Fruit fly (Drosophila melanogaster) whole organism, embryonic: ENCODE results near the gene IntS9.

Experiments used
- Antp ChIP-seq: fragments of 200-800 bp; sonication (Bioruptor generic); optimal IDR thresholded peaks from 3 replicates; lab custom pipeline; 2016; ENCODE audit warnings: missing biosample characterization, missing genetic modification characterization
- Bgb ChIP-seq: fragments of 200-800 bp; sonication (Bioruptor generic); IDR thresholded peaks from 2 replicates; pipeline ENCODE4 v1.3.6; 2022; ENCODE audit warnings: missing biosample characterization, missing genetic modification characterization; ENCODE audit not compliant: partially characterized antibody
- CG10209 ChIP-seq: fragments of 200-800 bp; sonication (Bioruptor generic); optimal IDR thresholded peaks from 3 replicates; lab custom pipeline; 2017; ENCODE audit warnings: missing biosample characterization, mild to moderate bottlenecking, missing genetic modification characterization, missing genetic modification reagents
- CG10979 ChIP-seq: fragments of 200-800 bp; sonication (Bioruptor generic); optimal IDR thresholded peaks from 2 replicates; lab custom pipeline; 2018; ENCODE audit warnings: missing biosample characterization, mild to moderate bottlenecking, missing genetic modification characterization, moderate library complexity
- CG12155 ChIP-seq: fragments of 200-800 bp; sonication (Bioruptor generic); optimal IDR thresholded peaks from 3 replicates; lab custom pipeline; 2016; ENCODE audit warnings: missing biosample characterization, missing genetic modification characterization
- CG13123 ChIP-seq: fragments of 200-800 bp; sonication (Bioruptor generic); optimal IDR thresholded peaks from 2 replicates; lab custom pipeline; 2016; ENCODE audit warnings: missing biosample characterization, missing genetic modification characterization
- CG1529 ChIP-seq: fragments of 200-800 bp; sonication (Bioruptor generic); optimal IDR thresholded peaks from 3 replicates; lab custom pipeline; 2018; ENCODE audit warnings: missing biosample characterization, missing genetic modification characterization
- CG1603 ChIP-seq: fragments of 200-800 bp; sonication (Bioruptor generic); optimal IDR thresholded peaks from 2 replicates; lab custom pipeline; 2019; ENCODE audit warnings: missing biosample characterization, mild to moderate bottlenecking, missing genetic modification characterization, moderate library complexity
- CG17385 ChIP-seq: fragments of 200-800 bp; sonication (Bioruptor generic); optimal IDR thresholded peaks from 3 replicates; lab custom pipeline; 2018; ENCODE audit warnings: missing biosample characterization, mild to moderate bottlenecking, missing genetic modification characterization
- CG17829 ChIP-seq: fragments of 200-800 bp; optimal IDR thresholded peaks from 2 replicates; lab custom pipeline; 2019; ENCODE audit warnings: missing biosample characterization, mild to moderate bottlenecking, missing genetic modification characterization, moderate library complexity
- CG18011 ChIP-seq: fragments of 200-800 bp; sonication (Bioruptor generic); optimal IDR thresholded peaks from 2 replicates; lab custom pipeline; 2017; ENCODE audit warnings: missing biosample characterization, missing genetic modification characterization, mild to moderate bottlenecking, moderate library complexity, missing genotype
- CG34376 ChIP-seq: fragments of 200-800 bp; sonication (Bioruptor generic); optimal IDR thresholded peaks from 2 replicates; lab custom pipeline; 2018; ENCODE audit warnings: missing biosample characterization, mild to moderate bottlenecking, missing genetic modification characterization
- CG5953 ChIP-seq: fragments of 200-800 bp; sonication (Bioruptor generic); IDR thresholded peaks from 2 replicates; pipeline ENCODE4 v1.3.6; 2022; ENCODE audit warnings: missing biosample characterization, missing genetic modification characterization
- CG7556 ChIP-seq: fragments of 200-800 bp; sonication (Bioruptor generic); optimal IDR thresholded peaks from 2 replicates; lab custom pipeline; 2017; ENCODE audit warnings: missing biosample characterization, mild to moderate bottlenecking, missing genetic modification characterization
- CG7839 ChIP-seq: fragments of 200-800 bp; sonication (Bioruptor generic); optimal IDR thresholded peaks from 3 replicates; lab custom pipeline; 2018; ENCODE audit warnings: missing biosample characterization, mild to moderate bottlenecking, missing genetic modification characterization, moderate library complexity
- CG7963 ChIP-seq: fragments of 200-800 bp; sonication (Bioruptor generic); IDR thresholded peaks from 3 replicates; pipeline ENCODE4 v1.3.6; 2022; ENCODE audit warnings: missing biosample characterization, missing genetic modification characterization; ENCODE audit not compliant: partially characterized antibody
- CG8478 ChIP-seq: fragments of >200 bp; optimal IDR thresholded peaks from 2 replicates; lab custom pipeline; 2018
- CG9215 ChIP-seq: fragments of 200-800 bp; sonication (Bioruptor generic); IDR thresholded peaks from 2 replicates; pipeline ENCODE4 v1.3.6; 2022; ENCODE audit warnings: missing biosample characterization, missing genetic modification characterization
- CG9609 ChIP-seq: fragments of 200-800 bp; sonication (Bioruptor generic); optimal IDR thresholded peaks from 3 replicates; lab custom pipeline; 2016; ENCODE audit warnings: missing biosample characterization, missing genetic modification characterization
- Camta ChIP-seq: fragments of 200-800 bp; sonication (Bioruptor generic); optimal IDR thresholded peaks from 2 replicates; lab custom pipeline; 2016; ENCODE audit warnings: missing biosample characterization, missing genetic modification characterization
- CoRest ChIP-seq: fragments of 200-800 bp; sonication (Bioruptor generic); optimal IDR thresholded peaks from 3 replicates; lab custom pipeline; 2018; ENCODE audit warnings: missing biosample characterization, mild to moderate bottlenecking, missing genetic modification characterization, moderate library complexity
- Dfd ChIP-seq, 2 experiments: fragments of >200 bp; optimal IDR thresholded peaks; 2 replicates each; lab custom pipeline; 2017; ENCODE audit warnings: missing biosample characterization in 2 of 2, missing genetic modification characterization in 2 of 2
- Dll ChIP-seq: fragments of 200-800 bp; sonication (Bioruptor generic); IDR thresholded peaks from 4 replicates; pipeline ENCODE4 v1.3.6; 2022; ENCODE audit warnings: missing biosample characterization, missing genetic modification characterization; ENCODE audit not compliant: partially characterized antibody
- Fer1 ChIP-seq: fragments of 200-800 bp; sonication (Bioruptor generic); optimal IDR thresholded peaks from 2 replicates; lab custom pipeline; 2017; ENCODE audit warnings: missing biosample characterization, mild to moderate bottlenecking, missing genetic modification characterization
- H2.0 ChIP-seq: fragments of 200-800 bp; sonication (Bioruptor generic); IDR thresholded peaks from 2 replicates; pipeline ENCODE4 v1.3.6; 2022; ENCODE audit warnings: missing biosample characterization, missing genetic modification characterization
- Hand ChIP-seq: fragments of 200-800 bp; sonication (Bioruptor generic); optimal IDR thresholded peaks from 2 replicates; lab custom pipeline; 2017; ENCODE audit warnings: mild to moderate bottlenecking, missing biosample characterization, missing genetic modification reagents, missing genetic modification characterization
- Hr78 ChIP-seq, 2 experiments: fragments of 200-800 bp in 1 of 2; fragments of >200 bp in 1 of 2; sonication (Bioruptor generic) in 1 of 2; optimal IDR thresholded peaks; 2 replicates each; lab custom pipeline; 2017 to 2019; ENCODE audit warnings: missing biosample characterization in 2 of 2, missing genetic modification characterization in 2 of 2, mild to moderate bottlenecking in 1 of 2, moderate library complexity in 1 of 2
- Mes4 ChIP-seq: fragments of 200-800 bp; sonication (Bioruptor generic); optimal IDR thresholded peaks from 2 replicates; lab custom pipeline; 2016; ENCODE audit warnings: missing biosample characterization, missing genetic modification characterization
- Ravus ChIP-seq: fragments of 200-800 bp; sonication (Bioruptor generic); IDR thresholded peaks from 2 replicates; pipeline ENCODE4 v1.3.6; 2022; ENCODE audit warnings: missing biosample characterization, missing genetic modification characterization
- Sin3A ChIP-seq: fragments of >200 bp; optimal IDR thresholded peaks from 2 replicates; lab custom pipeline; 2018
- Sox102F ChIP-seq: fragments of 200-800 bp; sonication (Bioruptor generic); optimal IDR thresholded peaks from 2 replicates; lab custom pipeline; 2018; ENCODE audit warnings: missing biosample characterization, mild to moderate bottlenecking, missing genetic modification characterization, moderate library complexity
- Sry-δ ChIP-seq: fragments of 200-800 bp; sonication (Bioruptor generic); optimal IDR thresholded peaks from 2 replicates; lab custom pipeline; 2016; ENCODE audit warnings: missing biosample characterization, missing genetic modification characterization
- Ssrp ChIP-seq: fragments of 200-800 bp; sonication (Bioruptor generic); optimal IDR thresholded peaks from 2 replicates; lab custom pipeline; 2018; ENCODE audit warnings: missing biosample characterization, mild to moderate bottlenecking, missing genetic modification characterization, moderate library complexity
- ac ChIP-seq: fragments of 200-800 bp; sonication (Bioruptor generic); optimal IDR thresholded peaks from 3 replicates; lab custom pipeline; 2017; ENCODE audit warnings: missing biosample characterization, mild to moderate bottlenecking, missing genetic modification characterization
- cato ChIP-seq: fragments of 200-800 bp; sonication (Bioruptor generic); optimal IDR thresholded peaks from 2 replicates; lab custom pipeline; 2016; ENCODE audit warnings: missing biosample characterization, missing genetic modification characterization, borderline replicate concordance
- ci ChIP-seq: fragments of 200-800 bp; sonication (Bioruptor generic); IDR thresholded peaks from 3 replicates; pipeline ENCODE4 v1.3.6; 2022; ENCODE audit warnings: missing biosample characterization, missing genetic modification characterization
- danr ChIP-seq: fragments of 200-800 bp; sonication (Bioruptor generic); IDR thresholded peaks from 2 replicates; pipeline ENCODE4 v1.3.6; 2022; ENCODE audit warnings: missing biosample characterization, missing genetic modification characterization
- fru ChIP-seq: fragments of >200 bp; optimal IDR thresholded peaks from 2 replicates; lab custom pipeline; 2017
- gcm2 ChIP-seq: fragments of 200-800 bp; sonication (Bioruptor generic); optimal IDR thresholded peaks from 2 replicates; lab custom pipeline; 2016; ENCODE audit warnings: missing biosample characterization, missing genetic modification characterization
- hkb ChIP-seq, 2 experiments: fragments of 200-800 bp in 1 of 2; fragments of >200 bp in 1 of 2; sonication (Bioruptor generic) in 1 of 2; IDR thresholded peaks in 1 of 2; optimal IDR thresholded peaks in 1 of 2; 2 replicates each; pipeline versions ENCODE4 v1.3.6 to Lab custom; 2017 to 2022; ENCODE audit warnings: missing biosample characterization in 1 of 2, missing genetic modification characterization in 1 of 2
- hth ChIP-seq: fragments of >200 bp; optimal IDR thresholded peaks from 2 replicates; lab custom pipeline; 2017; ENCODE audit warnings: inconsistent platforms
- mam ChIP-seq: fragments of 200-800 bp; sonication (Bioruptor generic); optimal IDR thresholded peaks from 3 replicates; lab custom pipeline; 2016; ENCODE audit warnings: missing biosample characterization, missing genetic modification characterization
- nau ChIP-seq: fragments of 200-800 bp; sonication (Bioruptor generic); optimal IDR thresholded peaks from 3 replicates; lab custom pipeline; 2017; ENCODE audit warnings: missing biosample characterization, mild to moderate bottlenecking, missing genetic modification characterization, missing genetic modification reagents
- otp ChIP-seq: fragments of 200-800 bp; sonication (Bioruptor generic); IDR thresholded peaks from 3 replicates; pipeline ENCODE4, ENCODE4 v1.3.6; 2022; ENCODE audit warnings: missing biosample characterization, missing genetic modification characterization
- sc ChIP-seq, 3 experiments: fragments of >200 bp in 2 of 3; fragments of 200-800 bp in 1 of 3; sonication (Bioruptor generic) in 1 of 3; optimal IDR thresholded peaks; 2 replicates in 2 of 3; 3 replicates in 1 of 3; lab custom pipeline; 2017; ENCODE audit warnings: mild to moderate bottlenecking in 1 of 3, missing biosample characterization in 1 of 3, missing genetic modification characterization in 1 of 3, missing genetic modification reagents in 1 of 3
- sens ChIP-seq: fragments of 200-800 bp; sonication (Bioruptor generic); peaks from one replicate; lab custom pipeline; 2016; ENCODE audit warnings: missing biosample characterization, missing genetic modification characterization
- slp2 ChIP-seq: fragments of 200-800 bp; sonication (Bioruptor generic); optimal IDR thresholded peaks from 2 replicates; lab custom pipeline; 2016; ENCODE audit warnings: missing biosample characterization, missing genetic modification characterization
- sna ChIP-seq: fragments of 200-800 bp; sonication (Bioruptor generic); IDR thresholded peaks from 2 replicates; pipeline ENCODE4 v1.3.6; 2022; ENCODE audit warnings: missing biosample characterization, missing genetic modification characterization; ENCODE audit not compliant: partially characterized antibody
- twi ChIP-seq: fragments of 200-800 bp; optimal IDR thresholded peaks from 2 replicates; lab custom pipeline; 2019; ENCODE audit warnings: missing biosample characterization, mild to moderate bottlenecking, missing genetic modification characterization, moderate library complexity
- yki ChIP-seq: fragments of >200 bp; optimal IDR thresholded peaks from 3 replicates; lab custom pipeline; 2018

IntS9 gene

dm6 chr3L:16128481-16128972 is 23.1 kb upstream of the IntS9 start, which contains the start of gene Pgm1 (continued):
- TF ChIP-seq CG1529 (GFP tag; lab: Kevin White, UChicago) (peak; percentile 65), CG7556 (GFP tag; lab: Kevin White, UChicago) (peak; percentile 74), Sry-δ (GFP tag; lab: Kevin White, UChicago) (peak; percentile 57), hkb (optimal IDR thresholded peaks at IDR 0.05; lab: Kevin White, UChicago) (peak; percentile 59), hkb (GFP tag; IDR thresholded peaks at IDR 0.05; lab: Robert Waterston, UW) (peak; percentile 73), nau (no peak), slp2 (peak; percentile 88), yki (lab: Kevin White, UChicago) (no peak), CG9215 (GFP tag; lab: Robert Waterston, UW) (peak; percentile 64; the same call in 1 of the 2 replicates), ci (GFP tag; lab: Robert Waterston, UW) (peak; percentile 79), fru (lab: Kevin White, UChicago) (no peak), Mes4 (peak; percentile 85), Dfd (GFP tag; optimal IDR thresholded peaks at IDR 0.05; lab: Kevin White, UChicago) (no peak), Sin3A (lab: Kevin White, UChicago) (no peak), CG17385 (peak; percentile 68), CG5953 (peak; percentile 60; the same call in 1 of the 2 replicates), CG7963 (no peak), CG34376 (GFP tag; lab: Kevin White, UChicago) (peak; percentile 98), CG1603 (tag; lab: Kevin White, UChicago) (peak; percentile 95), Ravus (GFP tag; lab: Robert Waterston, UW) (no peak), twi (no peak), otp (GFP tag; lab: Robert Waterston, UW) (peak; percentile 68; the same call in 2 of the 3 replicates), Antp (GFP tag; lab: Kevin White, UChicago) (peak; percentile 94), Ssrp (tag; lab: Kevin White, UChicago) (peak; percentile 65), CG18011 (GFP tag; lab: Kevin White, UChicago) (peak; percentile 45), ac (GFP tag; lab: Kevin White, UChicago) (peak; percentile 69), cato (peak; percentile 52), Dll (GFP tag; lab: Robert Waterston, UW) (peak; percentile 20; the same call in 1 of the 4 replicates), H2.0 (GFP tag; lab: Robert Waterston, UW) (peak; percentile 68), CG12155 (GFP tag; lab: Kevin White, UChicago) (peak; percentile 88), CG8478 (lab: Kevin White, UChicago) (no peak), Hr78 (GFP tag; optimal IDR thresholded peaks at IDR 0.05; lab: Kevin White, UChicago) (peak in 1 of 2 experiments; percentile 80), sna (0 out of 2 replicates have a peak, but pooled peaks have one; percentile 40), mam (peak; percentile 90), Bgb (no peak), CG10209 (GFP tag; lab: Kevin White, UChicago) (peak; percentile 78), Fer1 (GFP tag; lab: Kevin White, UChicago) (peak; percentile 89), Hand (GFP tag; lab: Kevin White, UChicago) (peak; percentile 77), CG13123 (peak; percentile 73), CG10979 (peak; percentile 79), gcm2 (GFP tag; lab: Kevin White, UChicago) (peak; percentile 87), sc (optimal IDR thresholded peaks at IDR 0.05; lab: Kevin White, UChicago) (no peak), sc (GFP tag; optimal IDR thresholded peaks at IDR 0.05; lab: Kevin White, UChicago) (peak; percentile 50), CG17829 (tag; lab: Kevin White, UChicago) (peak; percentile 80), Camta (GFP tag; lab: Kevin White, UChicago) (peak; percentile 85), Sox102F (no peak), hth (no peak), CG7839 (tag; lab: Kevin White, UChicago) (peak; percentile 84), CoRest (tag; lab: Kevin White, UChicago) (peak; percentile 71), CG9609 (GFP tag; lab: Kevin White, UChicago) (peak; percentile 89), sens (GFP tag; lab: Kevin White, UChicago) (peak; percentile 99), danr (peak; percentile 40; the same call in 1 of the 2 replicates)
